Worm (Caenorhabditis elegans): ENCODE data around the gene Y43F8B.7.

The Y43F8B.7 gene

DNA sequence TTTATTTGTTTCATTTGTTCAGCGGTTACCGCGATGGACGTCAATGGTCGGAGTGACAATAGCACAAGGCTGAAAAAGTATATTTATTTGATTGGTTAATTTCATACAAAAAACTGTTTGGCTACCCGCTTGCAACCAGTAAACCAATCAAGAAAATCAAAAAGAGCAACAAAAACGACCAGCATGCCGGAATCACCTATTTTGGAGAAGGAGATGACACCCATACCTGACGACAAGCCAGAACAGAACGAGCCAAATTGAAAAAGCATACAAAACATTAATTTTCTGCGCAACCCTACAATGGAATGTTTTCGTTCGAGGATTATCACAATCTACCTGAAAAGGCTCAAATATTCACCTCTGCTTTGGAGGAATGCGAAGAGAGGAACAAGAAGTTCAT is at the start of gene Y43F8B.7:
TSS of gene Y43F8B.7 (plus strand) at position 301 of the 400 bp plus-strand sequence.
- no peak for TF ChIP-seq ctbp-1 (GFP tag; IDR thresholded peaks at IDR 0.05)
- no peak for TF ChIP-seq nhr-42 (GFP tag; IDR thresholded peaks at IDR 0.05)
- no peak for TF ChIP-seq vab-7 (GFP tag; IDR thresholded peaks at IDR 0.05)
- no peak for TF ChIP-seq rbr-2 (tag; optimal IDR thresholded peaks at IDR 0.05)
- TF ChIP-seq ztf-11 (tag; optimal IDR thresholded peaks at IDR 0.05) = no peak
- TF ChIP-seq aly-2 (tag; optimal IDR thresholded peaks at IDR 0.05) = no peak
- TF ChIP-seq hif-1 (tag; optimal IDR thresholded peaks at IDR 0.05) = no peak
- no peak for TF ChIP-seq unc-62 (GFP tag; optimal IDR thresholded peaks at IDR 0.05 in 1 of 2)
- TF ChIP-seq unc-62 (tag; optimal IDR thresholded peaks at IDR 0.05) = no peak
- TF ChIP-seq ama-1 (optimal IDR thresholded peaks at IDR 0.05) = no peak
- TF ChIP-seq lin-15B (tag; optimal IDR thresholded peaks at IDR 0.05) = no peak
- TF ChIP-seq fos-1 (tag; optimal IDR thresholded peaks at IDR 0.05) = no peak
- no peak for TF ChIP-seq ceh-32 (tag; optimal IDR thresholded peaks at IDR 0.05; ENCODE audit: poor library complexity)

DNA sequence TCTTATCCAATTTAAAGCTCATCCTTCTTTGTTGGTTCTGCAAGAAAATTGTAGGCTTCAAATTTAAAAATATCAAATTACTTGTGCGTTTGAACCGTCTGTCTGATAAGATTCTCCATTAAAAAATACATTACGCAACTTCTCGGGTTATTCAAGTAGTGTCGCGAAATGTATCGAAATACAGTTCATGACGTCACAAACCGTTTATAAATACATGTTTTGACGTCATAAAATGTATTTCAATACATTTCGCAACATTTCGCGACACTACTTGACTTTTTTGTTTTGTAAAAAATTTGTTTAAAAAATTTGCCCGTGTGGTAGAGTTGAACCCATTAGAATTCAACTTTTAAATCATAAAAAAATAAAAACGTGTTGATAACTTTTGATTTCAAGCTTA is 47.0 kb upstream of the Y43F8B.7 start:
- no peak for TF ChIP-seq zag-1 (tag; optimal IDR thresholded peaks at IDR 0.05)
- TF ChIP-seq nhr-25 (tag; optimal IDR thresholded peaks at IDR 0.05; ENCODE audit: borderline replicate concordance, insufficient read depth) = no peak
- TF ChIP-seq ceh-82 (tag; optimal IDR thresholded peaks at IDR 0.05) = no peak
- no peak for TF ChIP-seq ztf-7 (tag; optimal IDR thresholded peaks at IDR 0.05)
- TF ChIP-seq unc-39 (tag; optimal IDR thresholded peaks at IDR 0.05) = no peak
- TF ChIP-seq lsy-2 (tag; optimal IDR thresholded peaks at IDR 0.05) = peak in 1 of 2 experiments; percentile 4
- no peak for TF ChIP-seq dpl-1 (GFP tag; optimal IDR thresholded peaks at IDR 0.05)
- TF ChIP-seq R02D3.7 (tag; optimal IDR thresholded peaks at IDR 0.05) = no peak
- no peak for TF ChIP-seq arid-1 (GFP tag; conservative IDR thresholded peaks at IDR 0.05)
- TF ChIP-seq dmd-8 (GFP tag; IDR thresholded peaks at IDR 0.05) = no peak
- no peak for TF ChIP-seq unc-62 (GFP tag; optimal IDR thresholded peaks at IDR 0.05 in 1 of 2)
- no peak for TF ChIP-seq unc-62 (tag; optimal IDR thresholded peaks at IDR 0.05)
- TF ChIP-seq daf-12 (tag; optimal IDR thresholded peaks at IDR 0.05) = no peak
- TF ChIP-seq hlh-30 (tag; optimal IDR thresholded peaks at IDR 0.05; ENCODE audit: insufficient read depth) = no peak
- no peak for TF ChIP-seq sdz-12 (GFP tag; optimal IDR thresholded peaks at IDR 0.05)
- no peak for TF ChIP-seq snpc-4 (tag; optimal IDR thresholded peaks at IDR 0.05)
- no peak for TF ChIP-seq attf-4 (tag; optimal IDR thresholded peaks at IDR 0.05)
- no peak for TF ChIP-seq skn-1 (tag; optimal IDR thresholded peaks at IDR 0.05)
- no peak for TF ChIP-seq nhr-42 (GFP tag; IDR thresholded peaks at IDR 0.05)
- no peak for TF ChIP-seq nhr-77 (tag; optimal IDR thresholded peaks at IDR 0.05)
- TF ChIP-seq saeg-2 (GFP tag; IDR thresholded peaks at IDR 0.05) = no peak
- no peak for TF ChIP-seq egl-43 (GFP tag; IDR thresholded peaks at IDR 0.05)
- TF ChIP-seq D1046.2 (GFP tag; IDR thresholded peaks at IDR 0.05) = no peak
- TF ChIP-seq nhr-237 (tag; optimal IDR thresholded peaks at IDR 0.05) = no peak
- TF ChIP-seq nhr-41 (GFP tag; IDR thresholded peaks at IDR 0.05) = no peak
- no peak for TF ChIP-seq fkh-10 (GFP tag; optimal IDR thresholded peaks at IDR 0.05)
- no peak for TF ChIP-seq snpc-1.2 (GFP tag; IDR thresholded peaks at IDR 0.05)
- no peak for TF ChIP-seq nhr-102 (tag; optimal IDR thresholded peaks at IDR 0.05)
- TF ChIP-seq F26F4.8 (GFP tag; conservative IDR thresholded peaks at IDR 0.05) = no peak
- TF ChIP-seq nhr-111 (GFP tag; optimal IDR thresholded peaks at IDR 0.05) = no peak
- TF ChIP-seq T26A8.4 (GFP tag; IDR thresholded peaks at IDR 0.05) = no peak
- peak; percentile 27 for TF ChIP-seq dve-1 (tag; optimal IDR thresholded peaks at IDR 0.05; ENCODE audit: insufficient read depth)
- TF ChIP-seq lir-3 (tag; optimal IDR thresholded peaks at IDR 0.05) = no peak
- TF ChIP-seq nhr-48 (tag; optimal IDR thresholded peaks at IDR 0.05) = no peak
- no peak for TF ChIP-seq daf-16 (GFP tag; optimal IDR thresholded peaks at IDR 0.05)
- peak; percentile 72 for TF ChIP-seq daf-16 (tag; optimal IDR thresholded peaks at IDR 0.05)
- TF ChIP-seq nhr-28 (tag; optimal IDR thresholded peaks at IDR 0.05) = peak; percentile 34
